Comparison of ENCODE assay signal across 1 fruit fly cellular context in the genomic region with DNA sequence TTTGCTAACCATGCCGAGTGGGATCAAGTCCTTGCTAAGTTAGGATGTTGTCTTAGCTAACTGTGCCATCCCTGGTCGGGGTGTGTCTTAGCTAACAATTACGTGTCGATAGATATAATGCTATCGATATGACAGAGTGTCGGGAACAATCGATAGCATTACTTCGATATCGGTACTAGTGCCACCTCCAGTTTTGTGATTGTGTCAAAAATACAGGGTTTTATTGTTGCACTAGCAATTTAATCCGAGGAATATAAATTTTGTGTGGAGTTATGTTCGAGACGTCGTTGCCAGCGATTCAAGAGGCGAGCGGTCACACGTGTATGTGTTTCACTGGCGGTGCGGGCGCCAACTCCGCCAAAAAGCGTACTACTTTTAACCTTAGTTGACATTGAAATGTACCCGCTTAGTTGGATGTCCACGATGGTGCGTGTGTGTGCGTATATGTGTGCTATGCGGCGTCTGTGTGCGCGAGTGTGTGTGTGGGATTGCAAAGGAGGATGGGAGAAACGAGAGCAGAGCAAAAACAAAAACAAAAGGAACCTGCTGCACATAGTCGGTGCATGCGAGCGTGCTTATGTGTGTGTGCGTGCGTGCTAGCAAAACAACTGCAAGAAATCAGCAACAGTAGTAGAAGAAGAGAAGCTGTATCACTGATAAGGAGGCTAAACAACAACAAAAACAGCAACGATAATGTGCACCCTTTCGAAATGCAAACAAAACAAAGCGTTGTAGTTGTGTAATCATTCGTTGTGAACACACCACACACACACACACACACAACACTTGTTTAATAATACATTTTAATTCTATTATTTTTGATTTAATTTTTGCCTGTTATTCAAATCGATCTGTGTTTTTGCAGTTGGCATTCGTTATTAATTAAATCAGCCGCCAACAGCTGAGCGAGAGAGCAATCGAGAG.
TF ChIP-seq lines count a peak whose summit lies in the region.

A gene (plus strand): TSS at position 179 of the 924 bp plus-strand sequence.

TF ChIP-seq in whole organism, embryonic, 481 proteins besides CTCF, POLR2A, EP300 and RAD21 (continued from another document and continues in another):
- peak; percentile 81 for TF ChIP-seq CG13894 (tag; optimal IDR thresholded peaks at IDR 0.05; lab: Kevin White, UChicago)
- no peak for TF ChIP-seq CG2202 (tag; optimal IDR thresholded peaks at IDR 0.05; lab: Kevin White, UChicago)
- no peak for TF ChIP-seq ken (GFP tag; IDR thresholded peaks at IDR 0.05; lab: Robert Waterston, UW)
- peak; percentile 88 for TF ChIP-seq Ets97D (GFP tag; optimal IDR thresholded peaks at IDR 0.05; lab: Kevin White, UChicago)
- TF ChIP-seq CG18262 (tag; optimal IDR thresholded peaks at IDR 0.05; lab: Kevin White, UChicago) = no peak
- TF ChIP-seq ara (GFP tag; IDR thresholded peaks at IDR 0.05; lab: Robert Waterston, UW) = no peak
- no peak for TF ChIP-seq CG8765 (GFP tag; IDR thresholded peaks at IDR 0.05; lab: Robert Waterston, UW)
- TF ChIP-seq gcm (GFP tag; optimal IDR thresholded peaks at IDR 0.05; lab: Kevin White, UChicago) = peak; percentile 55
- no peak for TF ChIP-seq tll (GFP tag; optimal IDR thresholded peaks at IDR 0.05; lab: Kevin White, UChicago)
- TF ChIP-seq CG6689 (GFP tag; IDR thresholded peaks at IDR 0.05; lab: Robert Waterston, UW) = no peak
- peak; percentile 32 for TF ChIP-seq CG31365 (tag; optimal IDR thresholded peaks at IDR 0.05; lab: Kevin White, UChicago)
- TF ChIP-seq CG4820 (GFP tag; optimal IDR thresholded peaks at IDR 0.05; lab: Kevin White, UChicago) = no peak
- no peak for TF ChIP-seq CG8388 (GFP tag; optimal IDR thresholded peaks at IDR 0.05; lab: Kevin White, UChicago)
- TF ChIP-seq pita (GFP tag; optimal IDR thresholded peaks at IDR 0.05; lab: Kevin White, UChicago) = peak; percentile 98
- TF ChIP-seq CG18011 (GFP tag; optimal IDR thresholded peaks at IDR 0.05; lab: Kevin White, UChicago) = no peak
- TF ChIP-seq CG12236 (GFP tag; optimal IDR thresholded peaks at IDR 0.05; lab: Kevin White, UChicago) = no peak
- no peak for TF ChIP-seq Gsc (GFP tag; IDR thresholded peaks at IDR 0.05; lab: Robert Waterston, UW)
- TF ChIP-seq CG3995 (GFP tag; optimal IDR thresholded peaks at IDR 0.05; lab: Kevin White, UChicago) = no peak
- no peak for TF ChIP-seq Atf3 (GFP tag; optimal IDR thresholded peaks at IDR 0.05; lab: Kevin White, UChicago)
- no peak for TF ChIP-seq CG33557 (GFP tag; optimal IDR thresholded peaks at IDR 0.05; lab: Kevin White, UChicago)
- no peak for TF ChIP-seq crp (GFP tag; optimal IDR thresholded peaks at IDR 0.05; lab: Kevin White, UChicago)
- TF ChIP-seq aop (GFP tag; IDR thresholded peaks at IDR 0.05; lab: Robert Waterston, UW) = no peak
- no peak for TF ChIP-seq CG14014 (GFP tag; IDR thresholded peaks at IDR 0.05; lab: Robert Waterston, UW)
- no peak for TF ChIP-seq NC2α (GFP tag; optimal IDR thresholded peaks at IDR 0.05; lab: Kevin White, UChicago)
- TF ChIP-seq CG11085 (GFP tag; IDR thresholded peaks at IDR 0.05; lab: Robert Waterston, UW) = no peak
- TF ChIP-seq NFAT (GFP tag; IDR thresholded peaks at IDR 0.05; lab: Robert Waterston, UW) = peak; percentile 42; the same call in 1 of the 2 replicates
- peak; percentile 15 for TF ChIP-seq slou (GFP tag; optimal IDR thresholded peaks at IDR 0.05; lab: Kevin White, UChicago)
- no peak for TF ChIP-seq pum (GFP tag; optimal IDR thresholded peaks at IDR 0.05; lab: Kevin White, UChicago)
- TF ChIP-seq vnd (GFP tag; IDR thresholded peaks at IDR 0.05; lab: Robert Waterston, UW; ENCODE audit: partially characterized antibody) = peak; percentile 78
- peak; percentile 52 for TF ChIP-seq Rfx (GFP tag; IDR thresholded peaks at IDR 0.05; lab: Robert Waterston, UW)
- TF ChIP-seq CG12659 (GFP tag; optimal IDR thresholded peaks at IDR 0.05; lab: Kevin White, UChicago) = peak; percentile 74
- TF ChIP-seq sens (GFP tag; lab: Kevin White, UChicago) = peak; percentile 80
- TF ChIP-seq D (optimal IDR thresholded peaks at IDR 0.05; lab: Kevin White, UChicago) = peak; percentile 86
- TF ChIP-seq D (GFP tag; optimal IDR thresholded peaks at IDR 0.05; lab: Kevin White, UChicago) = no peak
- peak; percentile 63 for TF ChIP-seq phol (tag; optimal IDR thresholded peaks at IDR 0.05; lab: Kevin White, UChicago)
- TF ChIP-seq CG13123 (GFP tag; optimal IDR thresholded peaks at IDR 0.05; lab: Kevin White, UChicago) = no peak
- no peak for TF ChIP-seq CG17802 (tag; optimal IDR thresholded peaks at IDR 0.05; lab: Kevin White, UChicago)
- peak; percentile 45 for TF ChIP-seq CG17912 (GFP tag; optimal IDR thresholded peaks at IDR 0.05; lab: Kevin White, UChicago)
- TF ChIP-seq Pdp1 (GFP tag; optimal IDR thresholded peaks at IDR 0.05; lab: Kevin White, UChicago) = peak in 1 of 2 experiments; percentile 84
- TF ChIP-seq Med (GFP tag; lab: Kevin White, UChicago) = peak; percentile 86
- TF ChIP-seq gcm2 (GFP tag; optimal IDR thresholded peaks at IDR 0.05; lab: Kevin White, UChicago) = no peak
- peak; percentile 79 for TF ChIP-seq zen (tag; optimal IDR thresholded peaks at IDR 0.05; lab: Kevin White, UChicago)
- peak; percentile 92 for TF ChIP-seq CG15514 (GFP tag; optimal IDR thresholded peaks at IDR 0.05; lab: Kevin White, UChicago)
- no peak for TF ChIP-seq tio (GFP tag; optimal IDR thresholded peaks at IDR 0.05; lab: Kevin White, UChicago)
- TF ChIP-seq gfzf (GFP tag; optimal IDR thresholded peaks at IDR 0.05; lab: Kevin White, UChicago) = peak; percentile 69
- peak; percentile 80 for TF ChIP-seq tna (GFP tag; IDR thresholded peaks at IDR 0.05; lab: Robert Waterston, UW; ENCODE audit: partially characterized antibody)
- TF ChIP-seq Six4 (GFP tag; optimal IDR thresholded peaks at IDR 0.05; lab: Kevin White, UChicago) = no peak
- peak; percentile 78 for TF ChIP-seq HmgZ (tag; optimal IDR thresholded peaks at IDR 0.05; lab: Kevin White, UChicago)
- no peak for TF ChIP-seq Abd-B (GFP tag; optimal IDR thresholded peaks at IDR 0.05; lab: Kevin White, UChicago)
- peak; percentile 80 for TF ChIP-seq Ets65A (GFP tag; lab: Kevin White, UChicago)
- no peak for TF ChIP-seq CG31388 (GFP tag; optimal IDR thresholded peaks at IDR 0.05; lab: Kevin White, UChicago)
- no peak for TF ChIP-seq CG17186 (GFP tag; optimal IDR thresholded peaks at IDR 0.05; lab: Kevin White, UChicago)
- no peak for TF ChIP-seq CG17359 (tag; optimal IDR thresholded peaks at IDR 0.05; lab: Kevin White, UChicago)
- no peak for TF ChIP-seq CG4282 (GFP tag; optimal IDR thresholded peaks at IDR 0.05; lab: Kevin White, UChicago)
- TF ChIP-seq CG10274 (GFP tag; optimal IDR thresholded peaks at IDR 0.05; lab: Kevin White, UChicago) = no peak
- TF ChIP-seq Fer1 (GFP tag; optimal IDR thresholded peaks at IDR 0.05; lab: Kevin White, UChicago) = peak; percentile 62
- TF ChIP-seq mld (GFP tag; IDR thresholded peaks at IDR 0.05; lab: Robert Waterston, UW; ENCODE audit: partially characterized antibody) = peak; percentile 83
- TF ChIP-seq nerfin-2 (GFP tag; IDR thresholded peaks at IDR 0.05; lab: Robert Waterston, UW; ENCODE audit: partially characterized antibody) = peak; percentile 81
- no peak for TF ChIP-seq zfh2 (GFP tag; optimal IDR thresholded peaks at IDR 0.05; lab: Kevin White, UChicago)
- no peak; the same call in 2 of the 3 replicates for TF ChIP-seq CG17361 (GFP tag; IDR thresholded peaks at IDR 0.05; lab: Robert Waterston, UW)
- peak in 1 of 2 experiments; percentile 12 for TF ChIP-seq Hr78 (GFP tag; optimal IDR thresholded peaks at IDR 0.05; lab: Kevin White, UChicago)
- no peak for TF ChIP-seq NK7.1 (GFP tag; optimal IDR thresholded peaks at IDR 0.05; lab: Kevin White, UChicago)
- TF ChIP-seq E2f1 (GFP tag; IDR thresholded peaks at IDR 0.05; lab: Robert Waterston, UW) = no peak
- TF ChIP-seq Dip2 (GFP tag; IDR thresholded peaks at IDR 0.05; lab: Robert Waterston, UW) = no peak
- peak; percentile 53 for TF ChIP-seq CG8924 (tag; optimal IDR thresholded peaks at IDR 0.05; lab: Kevin White, UChicago)
- TF ChIP-seq CG1792 (GFP tag; optimal IDR thresholded peaks at IDR 0.05; lab: Kevin White, UChicago) = no peak
- TF ChIP-seq sim (GFP tag; IDR thresholded peaks at IDR 0.05; lab: Robert Waterston, UW) = no peak
- no peak; the same call in 2 of the 3 replicates for TF ChIP-seq H15 (GFP tag; IDR thresholded peaks at IDR 0.05; lab: Robert Waterston, UW)
- TF ChIP-seq Nf-YB (GFP tag; optimal IDR thresholded peaks at IDR 0.05; lab: Kevin White, UChicago) = peak; percentile 10
- TF ChIP-seq Eip74EF (GFP tag; optimal IDR thresholded peaks at IDR 0.05; lab: Kevin White, UChicago) = peak in 1 of 2 experiments; percentile 6
- TF ChIP-seq gt (GFP tag; IDR thresholded peaks at IDR 0.05; lab: Robert Waterston, UW) = no peak
- TF ChIP-seq CG9609 (GFP tag; optimal IDR thresholded peaks at IDR 0.05; lab: Kevin White, UChicago) = peak; percentile 9
- TF ChIP-seq trh (GFP tag; optimal IDR thresholded peaks at IDR 0.05; lab: Kevin White, UChicago) = no peak
- TF ChIP-seq Trl (optimal IDR thresholded peaks at IDR 0.05; lab: Kevin White, UChicago) = no peak
- peak; percentile 11 for TF ChIP-seq Trl (GFP tag; optimal IDR thresholded peaks at IDR 0.05; lab: Kevin White, UChicago)
- peak; percentile 70 for TF ChIP-seq CG13624 (GFP tag; optimal IDR thresholded peaks at IDR 0.05; lab: Kevin White, UChicago)
- no peak for TF ChIP-seq fu2 (GFP tag; optimal IDR thresholded peaks at IDR 0.05; lab: Kevin White, UChicago)
- TF ChIP-seq Poxn (GFP tag; IDR thresholded peaks at IDR 0.05; lab: Robert Waterston, UW) = no peak
- peak; percentile 92 for TF ChIP-seq CG1603 (tag; optimal IDR thresholded peaks at IDR 0.05; lab: Kevin White, UChicago)
- TF ChIP-seq repo (GFP tag; optimal IDR thresholded peaks at IDR 0.05; lab: Kevin White, UChicago) = no peak
- TF ChIP-seq CG7928 (GFP tag; optimal IDR thresholded peaks at IDR 0.05; lab: Kevin White, UChicago) = peak; percentile 93
- no peak for TF ChIP-seq Adf1 (GFP tag; IDR thresholded peaks at IDR 0.05; lab: Robert Waterston, UW)
- peak; percentile 93 for TF ChIP-seq CG13287 (GFP tag; IDR thresholded peaks at IDR 0.05; lab: Robert Waterston, UW; ENCODE audit: partially characterized antibody)
- TF ChIP-seq B-H1 (GFP tag; IDR thresholded peaks at IDR 0.05; lab: Robert Waterston, UW) = no peak
- peak; percentile 46 for TF ChIP-seq CG2120 (GFP tag; optimal IDR thresholded peaks at IDR 0.05; lab: Kevin White, UChicago)
- peak; percentile 57 for TF ChIP-seq p53 (GFP tag; optimal IDR thresholded peaks at IDR 0.05; lab: Kevin White, UChicago)
- TF ChIP-seq Antp (GFP tag; optimal IDR thresholded peaks at IDR 0.05; lab: Kevin White, UChicago) = peak; percentile 15
- TF ChIP-seq dmrt11E (tag; optimal IDR thresholded peaks at IDR 0.05; lab: Kevin White, UChicago) = no peak
- no peak for TF ChIP-seq CG17568 (GFP tag; optimal IDR thresholded peaks at IDR 0.05; lab: Kevin White, UChicago)
- TF ChIP-seq dan (GFP tag; IDR thresholded peaks at IDR 0.05; lab: Robert Waterston, UW) = no peak
- TF ChIP-seq Side (GFP tag; optimal IDR thresholded peaks at IDR 0.05; lab: Kevin White, UChicago) = peak; percentile 2
- no peak for TF ChIP-seq CG6813 (GFP tag; optimal IDR thresholded peaks at IDR 0.05; lab: Kevin White, UChicago)
- no peak for TF ChIP-seq CG7271 (tag; optimal IDR thresholded peaks at IDR 0.05; lab: Kevin White, UChicago)
- peak; percentile 96 for TF ChIP-seq bbx (GFP tag; IDR thresholded peaks at IDR 0.05; lab: Robert Waterston, UW; ENCODE audit: partially characterized antibody)
- peak; percentile 19 for TF ChIP-seq Mad (GFP tag; optimal IDR thresholded peaks at IDR 0.05; lab: Kevin White, UChicago)
- no peak for TF ChIP-seq Hr39 (optimal IDR thresholded peaks at IDR 0.05; lab: Kevin White, UChicago)
- TF ChIP-seq CG1233 (GFP tag; optimal IDR thresholded peaks at IDR 0.05; lab: Kevin White, UChicago) = no peak
- no peak for TF ChIP-seq ci (GFP tag; IDR thresholded peaks at IDR 0.05; lab: Robert Waterston, UW)
- peak; percentile 97 for TF ChIP-seq amos (GFP tag; IDR thresholded peaks at IDR 0.05; lab: Robert Waterston, UW; ENCODE audit: partially characterized antibody)
- TF ChIP-seq chm (GFP tag; IDR thresholded peaks at IDR 0.05; lab: Robert Waterston, UW) = no peak
- no peak for TF ChIP-seq CG4854 (GFP tag; optimal IDR thresholded peaks at IDR 0.05; lab: Kevin White, UChicago)
- TF ChIP-seq CG34376 (GFP tag; optimal IDR thresholded peaks at IDR 0.05; lab: Kevin White, UChicago) = peak; percentile 60
- TF ChIP-seq ERR (GFP tag; optimal IDR thresholded peaks at IDR 0.05; lab: Kevin White, UChicago) = peak; percentile 99
- TF ChIP-seq CG4424 (GFP tag; optimal IDR thresholded peaks at IDR 0.05; lab: Kevin White, UChicago) = peak; percentile 16
- TF ChIP-seq CG14441 (GFP tag; IDR thresholded peaks at IDR 0.05; lab: Robert Waterston, UW) = no peak
- TF ChIP-seq bsh (GFP tag; optimal IDR thresholded peaks at IDR 0.05; lab: Kevin White, UChicago) = peak; percentile 15 to 56
- TF ChIP-seq ab (GFP tag; optimal IDR thresholded peaks at IDR 0.05; lab: Kevin White, UChicago) = no peak
- peak in 1 of 2 experiments; percentile 63 for TF ChIP-seq insv (GFP tag; optimal IDR thresholded peaks at IDR 0.05; lab: Kevin White, UChicago)
- TF ChIP-seq klu (GFP tag; IDR thresholded peaks at IDR 0.05; lab: Robert Waterston, UW) = no peak
- TF ChIP-seq CG2129 (GFP tag; IDR thresholded peaks at IDR 0.05; lab: Robert Waterston, UW; ENCODE audit: partially characterized antibody) = peak; percentile 80
- TF ChIP-seq HLHmδ (GFP tag; optimal IDR thresholded peaks at IDR 0.05; lab: Kevin White, UChicago) = peak; percentile 30
- TF ChIP-seq inv (GFP tag; IDR thresholded peaks at IDR 0.05; lab: Robert Waterston, UW; ENCODE audit: partially characterized antibody) = peak; percentile 90
- TF ChIP-seq eyg (GFP tag; optimal IDR thresholded peaks at IDR 0.05; lab: Kevin White, UChicago) = no peak
- peak; percentile 99 for TF ChIP-seq Xbp1 (GFP tag; optimal IDR thresholded peaks at IDR 0.05; lab: Kevin White, UChicago)
- no peak for TF ChIP-seq Awh (GFP tag; IDR thresholded peaks at IDR 0.05; lab: Robert Waterston, UW)
- no peak for TF ChIP-seq abd-A (tag; optimal IDR thresholded peaks at IDR 0.05; lab: Kevin White, UChicago)
- peak; percentile 4 for TF ChIP-seq CG3281 (GFP tag; optimal IDR thresholded peaks at IDR 0.05; lab: Kevin White, UChicago)
- TF ChIP-seq Opbp (GFP tag; IDR thresholded peaks at IDR 0.05; lab: Robert Waterston, UW; ENCODE audit: partially characterized antibody) = peak; percentile 96
- TF ChIP-seq yki (optimal IDR thresholded peaks at IDR 0.05; lab: Kevin White, UChicago) = peak; percentile 30
- peak; percentile 97 for TF ChIP-seq Bgb (GFP tag; IDR thresholded peaks at IDR 0.05; lab: Robert Waterston, UW; ENCODE audit: partially characterized antibody)
- no peak for TF ChIP-seq CG34422 (GFP tag; IDR thresholded peaks at IDR 0.05; lab: Robert Waterston, UW)
- no peak for TF ChIP-seq Stat92E (GFP tag; optimal IDR thresholded peaks at IDR 0.05; lab: Kevin White, UChicago)
- TF ChIP-seq Hey (tag; optimal IDR thresholded peaks at IDR 0.05; lab: Kevin White, UChicago) = no peak
